Worm (Caenorhabditis elegans): ENCODE measurements around the gene cmd-1.

cmd-1 gene

DNA sequence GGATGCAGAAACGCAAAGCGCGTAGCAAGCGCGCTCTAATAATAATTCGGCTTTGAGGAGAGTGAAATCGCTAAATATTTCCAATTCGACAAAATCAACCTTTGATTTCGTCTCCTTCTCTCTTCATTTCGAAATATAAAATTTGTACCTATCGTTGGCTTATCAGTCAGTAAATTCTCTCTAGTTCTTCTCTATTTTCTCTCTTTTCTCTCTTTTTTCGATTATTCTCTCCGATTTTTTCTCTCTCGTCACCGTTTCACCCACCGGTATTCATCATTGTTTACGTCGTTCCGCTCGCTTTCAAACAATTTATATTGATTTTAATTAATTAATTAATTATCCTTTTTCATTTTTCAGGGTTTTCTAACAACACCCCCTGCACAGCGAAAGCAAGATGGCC lies at the start of gene cmd-1:
TSS of gene cmd-1 (plus strand) at position 358 of the 400 bp plus-strand sequence.
- TF ChIP-seq unc-62 (GFP tag; optimal IDR thresholded peaks at IDR 0.05): no peak

- TF ChIP-seq unc-62 (GFP tag; optimal IDR thresholded peaks at IDR 0.05): no peak
Observed at ce11 chrV:1112180-1112579, 43.9 kb upstream of the cmd-1 start.

DNA sequence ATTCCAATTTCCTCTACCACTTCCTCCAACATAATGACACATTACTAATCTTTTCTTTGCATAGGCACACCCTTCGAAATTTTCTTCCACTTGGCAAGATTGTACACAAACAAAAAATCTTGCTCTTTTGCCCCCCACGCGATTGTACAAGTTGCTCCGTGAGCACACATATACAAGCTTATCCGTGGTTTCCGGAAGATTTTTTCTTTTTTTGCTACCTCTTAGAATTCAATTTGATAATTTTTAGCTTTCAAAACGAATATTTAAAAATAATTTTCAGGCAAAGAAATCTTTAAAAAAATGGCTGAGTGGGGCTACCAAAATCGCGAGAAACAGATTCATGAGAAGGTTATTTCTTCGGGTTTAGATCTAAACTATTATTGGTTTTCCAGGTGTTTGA lies 43.4 kb upstream of the cmd-1 start, which contains the start of gene Y50D4B.1:
TSS of gene Y50D4B.1 (plus strand) at position 301 of the 400 bp plus-strand sequence.
- TF ChIP-seq unc-62 (GFP tag; optimal IDR thresholded peaks at IDR 0.05): no peak

- no peak for TF ChIP-seq unc-62 (GFP tag; optimal IDR thresholded peaks at IDR 0.05)
Observed at ce11 chrV:1120101-1120500, 36.0 kb upstream of the cmd-1 start.

- TF ChIP-seq unc-62 (GFP tag; optimal IDR thresholded peaks at IDR 0.05): no peak
Observed at ce11 chrV:1131880-1132623, 24.0 kb upstream of the cmd-1 start, which contains the start of gene W07B8.4. TSS of gene W07B8.4 (minus strand) at chrV:1131930.

- TF ChIP-seq unc-62 (GFP tag; optimal IDR thresholded peaks at IDR 0.05): no peak
Observed at ce11 chrV:1133223-1133622, 22.8 kb upstream of the cmd-1 start.

ce11 chrV:1133840-1134239 lies 22.2 kb upstream of the cmd-1 start, which contains the start of gene cpr-5:
TSS of gene cpr-5 (minus strand) at chrV:1134036.
- no peak for TF ChIP-seq unc-62 (GFP tag; optimal IDR thresholded peaks at IDR 0.05)

- no peak for TF ChIP-seq unc-62 (GFP tag; optimal IDR thresholded peaks at IDR 0.05)
Observed at ce11 chrV:1134302-1134701, 21.8 kb upstream of the cmd-1 start, which contains the start of gene cpr-8. TSS of gene cpr-8 (plus strand) at chrV:1134602.

- TF ChIP-seq unc-62 (GFP tag; optimal IDR thresholded peaks at IDR 0.05): no peak
Observed at ce11 chrV:1140806-1141205, 15.3 kb upstream of the cmd-1 start.

- TF ChIP-seq unc-62 (GFP tag; optimal IDR thresholded peaks at IDR 0.05): no peak
Observed at ce11 chrV:1141433-1141832, 14.6 kb upstream of the cmd-1 start, which contains the start of gene cutl-22. TSS of gene cutl-22 (plus strand) at chrV:1141733.

ce11 chrV:1142251-1142650 lies 13.8 kb upstream of the cmd-1 start:
- no peak for TF ChIP-seq unc-62 (GFP tag; optimal IDR thresholded peaks at IDR 0.05)

DNA sequence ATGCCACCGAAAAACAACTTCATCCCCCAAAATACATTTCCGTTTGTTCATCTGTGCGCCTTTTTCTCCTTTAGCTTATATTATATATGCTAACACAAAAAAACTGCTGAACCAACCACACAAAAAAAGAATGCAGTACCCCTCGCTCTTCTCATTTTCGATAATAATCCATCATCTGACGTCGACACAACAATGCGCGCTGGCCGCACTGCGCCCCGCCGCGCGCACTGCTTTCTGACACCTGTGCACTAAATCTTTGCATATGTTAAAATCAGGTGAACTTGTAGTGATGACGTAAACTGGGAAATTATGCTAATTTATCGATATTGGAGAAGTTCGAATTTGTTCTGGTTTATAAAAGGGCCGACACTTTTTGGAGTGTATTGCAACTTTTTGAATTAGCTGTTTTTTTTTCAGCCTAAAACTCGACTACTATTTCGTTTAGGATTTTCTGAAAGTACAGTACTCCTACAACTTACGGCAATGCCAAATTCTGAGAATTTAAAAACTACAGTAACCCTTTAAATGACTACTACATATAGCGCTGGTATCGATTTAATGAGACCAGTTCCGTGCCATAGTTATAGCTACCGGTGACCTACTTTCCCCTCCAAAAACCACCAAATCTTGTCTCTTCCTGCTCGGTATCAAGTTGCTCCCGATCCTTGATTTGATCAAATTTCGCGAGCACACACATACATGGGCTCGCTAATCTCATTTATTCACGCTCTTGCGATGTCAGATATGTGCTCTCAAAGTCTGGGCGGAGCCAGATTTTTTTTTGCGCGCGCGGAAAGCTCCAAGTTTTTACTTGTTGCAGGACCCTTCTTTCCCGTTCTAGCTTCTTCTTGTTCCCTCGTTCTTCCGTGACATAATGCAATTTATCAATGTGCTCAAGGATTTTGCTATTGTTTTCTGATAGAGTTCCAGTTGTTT lies 6.1 kb upstream of the cmd-1 start:
- no peak for TF ChIP-seq unc-62 (GFP tag; optimal IDR thresholded peaks at IDR 0.05)

ce11 chrV:1151324-1151742 lies 4.7 kb upstream of the cmd-1 start:
- TF ChIP-seq unc-62 (GFP tag; optimal IDR thresholded peaks at IDR 0.05): no peak

- TF ChIP-seq unc-62 (GFP tag; optimal IDR thresholded peaks at IDR 0.05): no peak
Observed at ce11 chrV:1151830-1152229, 4.2 kb upstream of the cmd-1 start.

- TF ChIP-seq unc-62 (GFP tag; optimal IDR thresholded peaks at IDR 0.05): no peak
Observed at ce11 chrV:1152736-1153135, 3.3 kb upstream of the cmd-1 start.

DNA sequence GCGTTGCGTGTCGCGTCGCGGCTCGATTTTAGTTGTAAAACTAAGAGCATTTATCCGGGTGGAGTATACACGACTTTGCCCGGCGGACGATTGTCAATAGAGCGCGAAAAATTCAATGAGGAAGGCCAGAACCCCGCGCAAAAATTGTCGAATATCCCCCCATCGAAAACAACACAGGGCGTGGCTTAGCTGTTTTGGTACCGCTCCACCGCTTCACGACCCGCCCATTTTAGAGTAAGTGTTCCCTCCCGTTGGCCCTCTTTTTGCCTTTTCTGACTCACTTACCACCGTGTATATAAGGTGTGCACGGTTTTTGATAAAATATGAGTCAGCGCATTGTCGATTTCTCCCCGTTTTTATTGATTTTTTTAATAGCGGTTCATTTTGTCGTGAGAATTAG lies 2.7 kb upstream of the cmd-1 start:
- no peak for TF ChIP-seq unc-62 (GFP tag; optimal IDR thresholded peaks at IDR 0.05)

Measured in whole organism, dauer.